Fruit fly (Drosophila melanogaster) whole organism, adult: ENCODE data around the gene CG11714.

ENCODE experiments used
- CG11617 ChIP-seq: fragments of 200-800 bp; sonication (Bioruptor generic); optimal IDR thresholded peaks from 2 replicates; lab custom pipeline; 2017; ENCODE audit warnings: mild to moderate bottlenecking, missing biosample characterization, missing genetic modification reagents, missing genetic modification characterization
- CG12768 ChIP-seq: fragments of 200-800 bp; sonication (Bioruptor generic); optimal IDR thresholded peaks from 2 replicates; lab custom pipeline; 2017; ENCODE audit warnings: missing biosample characterization, missing genetic modification characterization, mild to moderate bottlenecking, moderate library complexity, missing genetic modification reagents
- CG14711 ChIP-seq: fragments of 200-800 bp; sonication (Bioruptor generic); optimal IDR thresholded peaks from 2 replicates; lab custom pipeline; 2018; ENCODE audit warnings: missing biosample characterization, mild to moderate bottlenecking, missing genetic modification characterization, moderate library complexity
- CG33017 ChIP-seq: fragments of 200-800 bp; sonication (Bioruptor generic); optimal IDR thresholded peaks from 2 replicates; lab custom pipeline; 2018; ENCODE audit warnings: missing biosample characterization, mild to moderate bottlenecking, missing genetic modification characterization, moderate library complexity
- CG5204 ChIP-seq: fragments of 200-800 bp; sonication (Bioruptor generic); optimal IDR thresholded peaks from 2 replicates; lab custom pipeline; 2016; ENCODE audit warnings: missing biosample characterization, missing genetic modification characterization
- CG7045 ChIP-seq: fragments of 200-800 bp; sonication (Bioruptor generic); optimal IDR thresholded peaks from 2 replicates; lab custom pipeline; 2017; ENCODE audit warnings: missing biosample characterization, mild to moderate bottlenecking, missing genetic modification characterization
- CG7101 ChIP-seq: fragments of 200-800 bp; sonication (Bioruptor generic); optimal IDR thresholded peaks from 2 replicates; lab custom pipeline; 2018; ENCODE audit warnings: missing biosample characterization, mild to moderate bottlenecking, missing genetic modification characterization, moderate library complexity
- Crg-1 ChIP-seq: fragments of 200-800 bp; sonication (Bioruptor generic); optimal IDR thresholded peaks from 2 replicates; lab custom pipeline; 2016; ENCODE audit warnings: missing biosample characterization, missing genetic modification characterization
- Hr96 ChIP-seq: fragments of 200-800 bp; sonication (Bioruptor generic); optimal IDR thresholded peaks from 2 replicates; lab custom pipeline; 2016; ENCODE audit warnings: missing biosample characterization, missing genetic modification characterization
- Mnt ChIP-seq: fragments of 200-800 bp; sonication (Bioruptor generic); optimal IDR thresholded peaks from 2 replicates; lab custom pipeline; 2016; ENCODE audit warnings: missing biosample characterization, mild to moderate bottlenecking, missing genetic modification characterization
- cic ChIP-seq: fragments of 200-800 bp; sonication (Bioruptor generic); optimal IDR thresholded peaks from 2 replicates; lab custom pipeline; 2017; ENCODE audit warnings: missing biosample characterization, mild to moderate bottlenecking, missing genetic modification characterization, moderate library complexity
- cnc ChIP-seq, 2 experiments: fragments of >200 bp; optimal IDR thresholded peaks; 2 replicates each; lab custom pipeline; 2017
- tj ChIP-seq: fragments of 200-800 bp; sonication (Bioruptor generic); optimal IDR thresholded peaks from 3 replicates; lab custom pipeline; 2017; ENCODE audit warnings: missing biosample characterization, mild to moderate bottlenecking, missing genetic modification characterization, moderate library complexity
- toe ChIP-seq: fragments of 200-800 bp; sonication (Bioruptor generic); optimal IDR thresholded peaks from 2 replicates; lab custom pipeline; 2016; ENCODE audit warnings: missing biosample characterization, missing genetic modification characterization

DNA sequence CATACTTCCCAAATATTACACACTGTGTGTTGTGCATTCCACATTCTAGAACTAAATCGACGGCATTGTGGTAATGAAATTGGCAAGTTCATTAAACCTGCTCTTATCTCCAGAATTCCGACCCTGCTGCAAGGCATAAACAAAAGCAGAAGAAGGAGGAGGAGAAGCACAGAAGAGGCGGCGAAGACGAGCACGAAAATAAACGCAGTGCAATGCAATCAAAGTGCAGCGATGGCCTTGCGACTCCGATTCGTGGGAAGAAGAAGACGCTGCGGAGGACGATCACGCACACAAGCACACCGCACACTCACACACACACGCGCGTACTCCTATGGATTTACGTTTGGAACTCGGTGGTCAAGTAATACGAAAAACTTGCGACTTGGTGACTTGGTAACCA is 38.4 kb upstream of the CG11714 start:
- TF ChIP-seq CG7101 (tag; lab: Kevin White, UChicago): no peak
- no peak for TF ChIP-seq Crg-1 (GFP tag; lab: Kevin White, UChicago)
- no peak for TF ChIP-seq toe
- no peak for TF ChIP-seq CG7045 (GFP tag; lab: Kevin White, UChicago)
- no peak for TF ChIP-seq cic
- no peak for TF ChIP-seq CG11617 (GFP tag; lab: Kevin White, UChicago)
- TF ChIP-seq Mnt: no peak
- no peak for TF ChIP-seq Hr96
- TF ChIP-seq CG33017 (tag; lab: Kevin White, UChicago): no peak
- TF ChIP-seq CG14711: no peak
- TF ChIP-seq cnc (optimal IDR thresholded peaks at IDR 0.05; lab: Kevin White, UChicago): no peak
- TF ChIP-seq CG12768: no peak
- peak; percentile 22 for TF ChIP-seq tj (GFP tag; lab: Kevin White, UChicago)
- no peak for TF ChIP-seq CG5204
